Fruit fly (Drosophila melanogaster): ENCODE data around the gene CG10317.
A peak's percentile ranks its signal among the peaks of the same experiment; 100 is the strongest.

The CG10317 gene

dm6 chr3R:16370433-16370832 is at the start of gene CG10317:
Gene CG10317 (minus strand): TSS chr3R:16370533.
- TF ChIP-seq rgr (GFP tag; optimal IDR thresholded peaks at IDR 0.05) (no peak), psq (GFP tag; optimal IDR thresholded peaks at IDR 0.05) (no peak)

DNA sequence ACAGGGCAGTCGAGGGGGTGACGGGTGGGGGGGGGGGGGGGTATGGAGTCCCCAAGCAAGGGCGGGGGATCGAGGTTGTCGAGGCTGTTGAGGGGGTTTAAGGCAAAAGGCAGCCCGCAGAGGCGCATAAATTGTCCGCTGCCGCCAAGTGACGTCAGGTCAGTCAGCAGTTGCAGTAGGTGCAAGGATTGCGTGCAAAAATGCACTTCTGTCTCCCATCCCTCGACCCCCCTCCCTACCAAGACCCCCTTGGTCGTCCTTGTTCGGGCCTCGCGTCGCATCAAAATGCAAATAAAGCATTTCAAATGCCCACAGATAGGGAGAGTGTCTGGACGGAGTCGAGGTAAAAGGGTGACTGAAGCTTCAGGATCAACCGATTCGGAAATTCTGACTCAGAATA is 46.2 kb upstream of the CG10317 start:
- TF ChIP-seq dsf (GFP tag; optimal IDR thresholded peaks at IDR 0.05; ENCODE audit: borderline replicate concordance) (no peak), Dfd (GFP tag; optimal IDR thresholded peaks at IDR 0.05) (peak; percentile 19)

dm6 chr3R:16413734-16414133 is 43.4 kb upstream of the CG10317 start:
- no peak for TF ChIP-seq CG32264 (GFP tag; optimal IDR thresholded peaks at IDR 0.05)
- no peak for TF ChIP-seq Dif (GFP tag; optimal IDR thresholded peaks at IDR 0.05; ENCODE audit: partially characterized antibody)
- TF ChIP-seq br (GFP tag; optimal IDR thresholded peaks at IDR 0.05), result no peak
- TF ChIP-seq Abd-B (GFP tag; optimal IDR thresholded peaks at IDR 0.05), result no peak
- TF ChIP-seq Sp1 (GFP tag; optimal IDR thresholded peaks at IDR 0.05), result no peak
- no peak for TF ChIP-seq CG9705 (GFP tag; optimal IDR thresholded peaks at IDR 0.05)
- TF ChIP-seq Hnf4 (GFP tag; optimal IDR thresholded peaks at IDR 0.05), result no peak
- no peak for TF ChIP-seq CrebA (GFP tag; optimal IDR thresholded peaks at IDR 0.05; ENCODE audit: borderline replicate concordance)
- no peak for TF ChIP-seq psq (GFP tag; optimal IDR thresholded peaks at IDR 0.05)
- TF ChIP-seq GATAd (GFP tag; optimal IDR thresholded peaks at IDR 0.05), result no peak

- TF ChIP-seq tai (GFP tag; optimal IDR thresholded peaks at IDR 0.05) (no peak), Rel (GFP tag; optimal IDR thresholded peaks at IDR 0.05) (no peak), Rel (tag; optimal IDR thresholded peaks at IDR 0.05) (no peak), Sp1 (GFP tag; optimal IDR thresholded peaks at IDR 0.05) (no peak)
Measured at dm6 chr3R:16410706-16411105, 40.4 kb upstream of the CG10317 start.

- TF ChIP-seq lola (GFP tag; optimal IDR thresholded peaks at IDR 0.05) (no peak), Vsx2 (GFP tag; optimal IDR thresholded peaks at IDR 0.05; ENCODE audit: partially characterized antibody) (no peak), usp (GFP tag; optimal IDR thresholded peaks at IDR 0.05) (no peak), Dif (GFP tag; optimal IDR thresholded peaks at IDR 0.05; ENCODE audit: partially characterized antibody) (no peak), foxo (GFP tag; optimal IDR thresholded peaks at IDR 0.05) (no peak), GATAd (GFP tag; optimal IDR thresholded peaks at IDR 0.05) (no peak), Abd-B (GFP tag; optimal IDR thresholded peaks at IDR 0.05) (no peak), ey (GFP tag; optimal IDR thresholded peaks at IDR 0.05) (no peak), h (GFP tag; optimal IDR thresholded peaks at IDR 0.05) (no peak)
Measured at dm6 chr3R:16408434-16408833, 38.1 kb upstream of the CG10317 start.

DNA sequence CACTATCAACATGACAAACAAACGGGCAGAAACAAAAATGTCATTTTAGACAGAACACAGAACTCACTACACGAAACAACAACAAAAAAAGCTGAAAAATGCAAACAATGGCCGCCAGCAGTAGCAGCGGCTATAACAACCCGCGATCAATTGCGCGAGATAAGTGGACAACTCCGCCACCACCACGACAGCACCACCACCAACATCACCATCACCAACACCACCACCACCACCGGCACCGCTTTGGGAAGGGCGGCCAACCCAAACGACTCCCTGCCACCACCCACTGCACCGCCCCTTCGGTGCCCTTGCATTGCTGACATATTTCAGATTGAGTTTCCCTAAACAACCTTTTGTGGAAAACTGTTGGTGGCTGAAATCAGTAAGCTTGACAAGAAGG is 36.3 kb upstream of the CG10317 start:
- TF ChIP-seq woc (GFP tag; optimal IDR thresholded peaks at IDR 0.05), result no peak
- no peak for TF ChIP-seq dsf (GFP tag; optimal IDR thresholded peaks at IDR 0.05; ENCODE audit: borderline replicate concordance)
- TF ChIP-seq br (GFP tag; optimal IDR thresholded peaks at IDR 0.05), result no peak

dm6 chr3R:16403734-16404057 is 33.4 kb upstream of the CG10317 start:
- TF ChIP-seq HLH106 (tag; optimal IDR thresholded peaks at IDR 0.05) (no peak), fru (GFP tag; optimal IDR thresholded peaks at IDR 0.05) (no peak), foxo (GFP tag; optimal IDR thresholded peaks at IDR 0.05) (no peak), Dif (GFP tag; optimal IDR thresholded peaks at IDR 0.05; ENCODE audit: partially characterized antibody) (peak; percentile 11), sv (GFP tag; optimal IDR thresholded peaks at IDR 0.05) (no peak), OdsH (GFP tag; optimal IDR thresholded peaks at IDR 0.05) (no peak)

dm6 chr3R:16403023-16403733 is 32.8 kb upstream of the CG10317 start, which contains the start of gene ss:
Gene ss (minus strand): TSS chr3R:16403690.
- TF ChIP-seq Dif (GFP tag; optimal IDR thresholded peaks at IDR 0.05; ENCODE audit: partially characterized antibody) (no peak), brk (GFP tag; optimal IDR thresholded peaks at IDR 0.05) (no peak), Rel (GFP tag; optimal IDR thresholded peaks at IDR 0.05) (no peak), Rel (tag; optimal IDR thresholded peaks at IDR 0.05) (no peak), pan (optimal IDR thresholded peaks at IDR 0.05) (peak; percentile 38), usp (GFP tag; optimal IDR thresholded peaks at IDR 0.05) (no peak)

Measured in whole organism, wandering third instar larva.